Fruit fly (Drosophila melanogaster) whole organism, prepupa: ENCODE measurements around the gene CG4080.

Experiments
- Blimp-1 ChIP-seq: fragments of 200-800 bp; sonication (Bioruptor generic); optimal IDR thresholded peaks from 3 replicates; lab custom pipeline; 2017; ENCODE audit warnings: missing biosample characterization, missing genetic modification characterization, mild to moderate bottlenecking, moderate library complexity, missing genetic modification reagents
- CG10631 ChIP-seq: fragments of 200-800 bp; sonication (Bioruptor generic); optimal IDR thresholded peaks from 2 replicates; lab custom pipeline; 2016; ENCODE audit warnings: missing biosample characterization, missing genetic modification characterization
- CG11294 ChIP-seq: fragments of 200-800 bp; sonication (Bioruptor generic); IDR thresholded peaks from 2 replicates; pipeline ENCODE4 v1.3.6; 2022; ENCODE audit warnings: missing biosample characterization, missing genetic modification characterization
- CG11762 ChIP-seq: fragments of 200-800 bp; sonication (Bioruptor generic); optimal IDR thresholded peaks from 3 replicates; lab custom pipeline; 2016; ENCODE audit warnings: missing biosample characterization, missing genetic modification characterization; ENCODE audit not compliant: insufficient read depth
- CG11902 ChIP-seq: fragments of 200-800 bp; sonication (Bioruptor generic); optimal IDR thresholded peaks from 3 replicates; lab custom pipeline; 2016; ENCODE audit warnings: missing biosample characterization, missing genetic modification characterization
- CG15336 ChIP-seq: fragments of 200-800 bp; sonication (Bioruptor generic); IDR thresholded peaks from 2 replicates; pipeline ENCODE4 v1.3.6; 2022; ENCODE audit warnings: missing biosample characterization, missing genetic modification characterization
- CG3032 ChIP-seq: fragments of 200-800 bp; optimal IDR thresholded peaks from 2 replicates; lab custom pipeline; 2019; ENCODE audit warnings: missing biosample characterization, mild to moderate bottlenecking, missing genetic modification characterization, moderate library complexity
- CG31627 ChIP-seq: fragments of 200-800 bp; sonication (Bioruptor generic); optimal IDR thresholded peaks from 3 replicates; lab custom pipeline; 2016; ENCODE audit warnings: missing biosample characterization, missing genetic modification characterization
- CG32006 ChIP-seq: fragments of 200-800 bp; sonication (Bioruptor generic); optimal IDR thresholded peaks from 3 replicates; lab custom pipeline; 2017; ENCODE audit warnings: missing biosample characterization, mild to moderate bottlenecking, missing genetic modification characterization
- CG34406 ChIP-seq: fragments of 200-800 bp; sonication (Bioruptor generic); optimal IDR thresholded peaks from 3 replicates; lab custom pipeline; 2016; ENCODE audit warnings: missing biosample characterization, missing genetic modification characterization
- CG3919 ChIP-seq: fragments of 200-800 bp; sonication (Bioruptor generic); optimal IDR thresholded peaks from 3 replicates; lab custom pipeline; 2016; ENCODE audit warnings: missing biosample characterization, missing genetic modification characterization
- CG4318 ChIP-seq: fragments of 200-800 bp; sonication (Bioruptor generic); optimal IDR thresholded peaks from 3 replicates; lab custom pipeline; 2017; ENCODE audit warnings: missing biosample characterization, mild to moderate bottlenecking, missing genetic modification characterization
- CG6163 ChIP-seq: fragments of 200-800 bp; sonication (Bioruptor generic); IDR thresholded peaks from 3 replicates; pipeline ENCODE4 v1.3.6; 2022; ENCODE audit warnings: missing biosample characterization, missing genetic modification characterization
- CG6276 ChIP-seq: fragments of 200-800 bp; sonication (Bioruptor generic); optimal IDR thresholded peaks from 2 replicates; lab custom pipeline; 2017; ENCODE audit warnings: missing biosample characterization, mild to moderate bottlenecking, missing genetic modification characterization
- CG6792 ChIP-seq: fragments of 200-800 bp; sonication (Bioruptor generic); optimal IDR thresholded peaks from 3 replicates; lab custom pipeline; 2016; ENCODE audit warnings: missing biosample characterization, missing genetic modification characterization
- CG6808 ChIP-seq: fragments of 200-800 bp; sonication (Bioruptor generic); optimal IDR thresholded peaks from 3 replicates; lab custom pipeline; 2017; ENCODE audit warnings: missing biosample characterization, missing genetic modification characterization, mild to moderate bottlenecking, moderate library complexity, missing genetic modification reagents
- CG6854 ChIP-seq: fragments of 200-800 bp; sonication (Bioruptor generic); optimal IDR thresholded peaks from 2 replicates; lab custom pipeline; 2017; ENCODE audit warnings: missing biosample characterization, mild to moderate bottlenecking, missing genetic modification characterization
- CG7368 ChIP-seq: fragments of 200-800 bp; sonication (Bioruptor generic); optimal IDR thresholded peaks from 3 replicates; lab custom pipeline; 2016; ENCODE audit warnings: missing biosample characterization, missing genetic modification characterization
- CG8119 ChIP-seq: fragments of 200-800 bp; sonication (Bioruptor generic); IDR thresholded peaks from 3 replicates; pipeline ENCODE4 v1.3.6; 2022; ENCODE audit warnings: missing biosample characterization, missing genetic modification characterization
- CG8632 ChIP-seq: fragments of 200-800 bp; sonication (Bioruptor generic); optimal IDR thresholded peaks from 3 replicates; lab custom pipeline; 2016; ENCODE audit warnings: missing biosample characterization, missing genetic modification characterization
- CG9139 ChIP-seq: fragments of 200-800 bp; sonication (Bioruptor generic); optimal IDR thresholded peaks from 3 replicates; lab custom pipeline; 2017; ENCODE audit warnings: missing biosample characterization, mild to moderate bottlenecking, missing genetic modification characterization
- Eip75B ChIP-seq: fragments of 200-800 bp; sonication (Bioruptor generic); optimal IDR thresholded peaks from 3 replicates; lab custom pipeline; 2016; ENCODE audit warnings: missing biosample characterization, missing genetic modification characterization
- Eip78C ChIP-seq: fragments of 200-800 bp; sonication (Bioruptor generic); peaks from one replicate; lab custom pipeline; 2016; ENCODE audit warnings: missing biosample characterization, missing genetic modification characterization
- Eip93F ChIP-seq: fragments of 200-800 bp; sonication (Bioruptor generic); optimal IDR thresholded peaks from 2 replicates; lab custom pipeline; 2016; ENCODE audit warnings: missing biosample characterization, mild to moderate bottlenecking, missing genetic modification characterization
- Ets21C ChIP-seq: fragments of 200-800 bp; sonication (Bioruptor generic); optimal IDR thresholded peaks from 3 replicates; lab custom pipeline; 2016; ENCODE audit warnings: missing biosample characterization, missing genetic modification characterization
- Ets96B ChIP-seq: fragments of 200-800 bp; optimal IDR thresholded peaks from 2 replicates; lab custom pipeline; 2019; ENCODE audit warnings: missing biosample characterization, mild to moderate bottlenecking, missing genetic modification characterization, moderate library complexity
- Gug ChIP-seq: fragments of 200-800 bp; sonication (Bioruptor generic); IDR thresholded peaks from 2 replicates; pipeline ENCODE4 v1.3.6; 2022; ENCODE audit warnings: missing biosample characterization, missing genetic modification characterization
- Hr38 ChIP-seq: sonication (Bioruptor generic); optimal IDR thresholded peaks from 2 replicates; lab custom pipeline; 2016; ENCODE audit warnings: missing biosample characterization, missing genetic modification characterization
- Hr39 ChIP-seq: fragments of 200-800 bp; sonication (Bioruptor generic); optimal IDR thresholded peaks from 2 replicates; lab custom pipeline; 2016; ENCODE audit warnings: missing biosample characterization, missing genetic modification characterization
- Hr4 ChIP-seq: fragments of 200-800 bp; sonication (Bioruptor generic); optimal IDR thresholded peaks from 3 replicates; lab custom pipeline; 2016; ENCODE audit warnings: missing biosample characterization, missing genetic modification characterization
- Met ChIP-seq: fragments of 200-800 bp; sonication (Bioruptor generic); optimal IDR thresholded peaks from 3 replicates; lab custom pipeline; 2016; ENCODE audit warnings: missing biosample characterization, missing genetic modification characterization
- OdsH ChIP-seq: fragments of 200-800 bp; sonication (Bioruptor generic); optimal IDR thresholded peaks from 3 replicates; lab custom pipeline; 2016; ENCODE audit warnings: missing biosample characterization, missing genetic modification characterization
- Smox ChIP-seq: fragments of 200-800 bp; sonication (Bioruptor generic); optimal IDR thresholded peaks from 3 replicates; lab custom pipeline; 2016; ENCODE audit warnings: missing biosample characterization, missing genetic modification characterization
- Sox102F ChIP-seq: fragments of 200-800 bp; sonication (Bioruptor generic); optimal IDR thresholded peaks from 2 replicates; lab custom pipeline; 2016; ENCODE audit warnings: missing biosample characterization, mild to moderate bottlenecking, missing genetic modification characterization
- Sox14 ChIP-seq: fragments of 200-800 bp; sonication (Bioruptor generic); optimal IDR thresholded peaks from 3 replicates; lab custom pipeline; 2016; ENCODE audit warnings: missing biosample characterization, missing genetic modification characterization
- Sox15 ChIP-seq: fragments of 200-800 bp; sonication (Bioruptor generic); optimal IDR thresholded peaks from 3 replicates; lab custom pipeline; 2016; ENCODE audit warnings: missing biosample characterization, missing genetic modification characterization
- cyc ChIP-seq: fragments of 200-800 bp; sonication (Bioruptor generic); optimal IDR thresholded peaks from 3 replicates; lab custom pipeline; 2016; ENCODE audit warnings: missing biosample characterization, missing genetic modification characterization
- dac ChIP-seq: fragments of 200-800 bp; sonication (Bioruptor generic); optimal IDR thresholded peaks from 2 replicates; lab custom pipeline; 2017; ENCODE audit warnings: missing biosample characterization, mild to moderate bottlenecking, missing genetic modification characterization
- eg ChIP-seq: fragments of 200-800 bp; sonication (Bioruptor generic); IDR thresholded peaks from 3 replicates; pipeline ENCODE4 v1.3.6; 2022; ENCODE audit warnings: missing biosample characterization, missing genetic modification characterization
- esn ChIP-seq: fragments of 200-800 bp; sonication (Bioruptor generic); optimal IDR thresholded peaks from 2 replicates; lab custom pipeline; 2016; ENCODE audit warnings: missing biosample characterization, mild to moderate bottlenecking, missing genetic modification characterization, moderate library complexity
- fd59A ChIP-seq: fragments of 200-800 bp; sonication (Bioruptor generic); optimal IDR thresholded peaks from 2 replicates; lab custom pipeline; 2017; ENCODE audit warnings: missing biosample characterization, mild to moderate bottlenecking, missing genetic modification characterization, missing genetic modification reagents
- fd85E ChIP-seq: fragments of 200-800 bp; sonication (Bioruptor generic); optimal IDR thresholded peaks from 3 replicates; lab custom pipeline; 2016; ENCODE audit warnings: missing biosample characterization, missing genetic modification characterization
- fkh ChIP-seq: fragments of 200-800 bp; sonication (Bioruptor generic); optimal IDR thresholded peaks from 3 replicates; lab custom pipeline; 2017; ENCODE audit warnings: missing biosample characterization, mild to moderate bottlenecking, missing genetic modification characterization, moderate library complexity
- net ChIP-seq: fragments of 200-800 bp; sonication (Bioruptor generic); optimal IDR thresholded peaks from 3 replicates; lab custom pipeline; 2016; ENCODE audit warnings: missing biosample characterization, missing genetic modification characterization
- pdm3 ChIP-seq: fragments of 200-800 bp; sonication (Bioruptor generic); optimal IDR thresholded peaks from 3 replicates; lab custom pipeline; 2016; ENCODE audit warnings: missing biosample characterization, missing genetic modification characterization
- salr ChIP-seq, 2 experiments: fragments of 200-800 bp; sonication (Bioruptor generic); optimal IDR thresholded peaks; 3 replicates each; lab custom pipeline; 2016 to 2018; ENCODE audit warnings: missing biosample characterization in 2 of 2, missing genetic modification characterization in 2 of 2, mild to moderate bottlenecking in 1 of 2
- spab ChIP-seq: fragments of 200-800 bp; sonication (Bioruptor generic); optimal IDR thresholded peaks from 2 replicates; lab custom pipeline; 2017; ENCODE audit warnings: missing biosample characterization, mild to moderate bottlenecking, missing genetic modification characterization, missing genetic modification reagents
- ss ChIP-seq, 2 experiments: fragments of 200-800 bp; sonication (Bioruptor generic); optimal IDR thresholded peaks; 2 replicates in 1 of 2; 3 replicates in 1 of 2; lab custom pipeline; 2017 to 2018; ENCODE audit warnings: mild to moderate bottlenecking in 2 of 2, missing biosample characterization in 2 of 2, missing genetic modification characterization in 2 of 2, moderate library complexity in 1 of 2
- svp ChIP-seq: fragments of 200-800 bp; sonication (Bioruptor generic); peaks from one replicate; lab custom pipeline; 2016; ENCODE audit warnings: missing biosample characterization, missing genetic modification characterization
- vri ChIP-seq: fragments of 200-800 bp; sonication (Bioruptor generic); optimal IDR thresholded peaks from 3 replicates; lab custom pipeline; 2016; ENCODE audit warnings: missing biosample characterization, mild to moderate bottlenecking, missing genetic modification characterization

The CG4080 gene

DNA sequence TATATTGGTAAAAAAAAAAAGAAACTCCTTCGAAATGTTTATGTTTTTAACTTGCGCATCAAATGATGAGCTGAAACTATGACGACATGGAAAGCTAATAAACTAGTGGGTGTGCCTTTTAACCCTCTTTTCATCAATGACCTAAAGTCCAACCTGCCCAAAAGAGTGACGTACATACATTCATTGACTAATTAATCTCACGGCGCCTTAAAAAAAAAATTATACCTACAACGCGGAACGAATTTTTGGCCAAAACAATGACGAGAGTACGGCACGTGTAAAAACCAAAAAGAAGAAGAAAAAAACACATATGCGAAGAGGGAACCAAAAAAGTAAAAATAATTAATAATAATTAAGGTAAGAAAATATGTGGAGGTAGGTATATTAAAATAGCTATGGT lies 60.5 kb downstream of the CG4080 start, which contains the start of gene PGRP-LC:
Gene PGRP-LC (plus strand): TSS at position 301 of the 400 bp plus-strand sequence.
- TF ChIP-seq CG3032, result no peak
- no peak for TF ChIP-seq net
- TF ChIP-seq CG3919 (GFP tag; lab: Kevin White, UChicago), result no peak
- TF ChIP-seq Eip78C, result peak; percentile 32

DNA sequence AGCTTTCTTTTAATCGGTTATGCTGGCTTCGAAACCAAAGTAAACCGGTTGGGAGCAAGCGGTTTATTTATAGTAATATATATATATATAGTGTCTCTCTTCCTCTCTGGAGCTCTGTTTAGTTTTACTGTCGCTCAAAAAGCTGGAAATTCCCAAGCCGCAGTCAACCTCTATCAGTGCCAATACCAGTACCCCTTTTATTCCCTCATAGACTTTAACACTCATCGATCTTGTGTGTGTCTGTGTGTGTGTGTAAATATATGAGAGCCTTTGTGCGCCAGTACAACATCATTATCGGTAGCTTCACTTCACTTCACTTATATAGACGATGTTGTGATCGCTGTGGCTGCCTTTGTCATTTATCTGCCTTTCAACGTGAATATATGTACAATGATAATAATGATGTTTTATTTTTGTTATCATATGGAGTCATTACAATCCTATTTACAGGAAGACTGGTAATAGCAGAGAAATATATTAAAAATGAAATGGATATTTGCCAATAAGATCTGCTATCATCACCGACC lies 61.0 kb downstream of the CG4080 start:
- no peak for TF ChIP-seq CG6276 (GFP tag; lab: Kevin White, UChicago)
- TF ChIP-seq salr (GFP tag; optimal IDR thresholded peaks at IDR 0.05; lab: Kevin White, UChicago), result no peak
- peak; percentile 5 for TF ChIP-seq Sox102F (GFP tag; lab: Kevin White, UChicago)
- peak; percentile 72 for TF ChIP-seq svp (GFP tag; lab: Kevin White, UChicago)
- no peak for TF ChIP-seq vri (GFP tag; lab: Kevin White, UChicago)
- no peak for TF ChIP-seq CG11902 (GFP tag; lab: Kevin White, UChicago)
- no peak for TF ChIP-seq Eip78C
- 0 out of 2 replicates have a peak, but pooled peaks have one; percentile 20 for TF ChIP-seq CG15336 (GFP tag; lab: Robert Waterston, UW)
- peak; percentile 10 for TF ChIP-seq fkh (GFP tag; lab: Kevin White, UChicago)
- no peak for TF ChIP-seq CG7368 (GFP tag; lab: Kevin White, UChicago)
- TF ChIP-seq Smox (GFP tag; lab: Kevin White, UChicago), result no peak
- TF ChIP-seq CG34406, result no peak
- no peak for TF ChIP-seq CG11294 (GFP tag; lab: Robert Waterston, UW)
- TF ChIP-seq CG10631 (GFP tag; lab: Kevin White, UChicago), result no peak
- TF ChIP-seq CG6854, result no peak
- TF ChIP-seq CG31627 (GFP tag; lab: Kevin White, UChicago), result no peak
- no peak for TF ChIP-seq Blimp-1 (GFP tag; lab: Kevin White, UChicago)
- no peak for TF ChIP-seq pdm3
- TF ChIP-seq Hr39, result no peak
- no peak for TF ChIP-seq CG11762
- no peak for TF ChIP-seq Gug (GFP tag; lab: Robert Waterston, UW)
- TF ChIP-seq eg (GFP tag; lab: Robert Waterston, UW), result no peak
- TF ChIP-seq CG6163 (GFP tag; lab: Robert Waterston, UW), result 0 out of 3 replicates have a peak, but pooled peaks have one; percentile 37
- TF ChIP-seq CG9139, result peak; percentile 38
- no peak for TF ChIP-seq Eip75B (GFP tag; lab: Kevin White, UChicago)
- TF ChIP-seq Eip93F (GFP tag; lab: Kevin White, UChicago), result no peak
- no peak for TF ChIP-seq dac
- TF ChIP-seq Ets96B (tag; lab: Kevin White, UChicago), result no peak
- no peak for TF ChIP-seq spab (GFP tag; lab: Kevin White, UChicago)
- TF ChIP-seq Ets21C (GFP tag; lab: Kevin White, UChicago), result no peak
- peak in 1 of 2 experiments; percentile 42 for TF ChIP-seq ss (GFP tag; optimal IDR thresholded peaks at IDR 0.05; lab: Kevin White, UChicago)
- TF ChIP-seq Sox14, result peak; percentile 48
- no peak for TF ChIP-seq Hr38 (GFP tag; lab: Kevin White, UChicago)
- no peak for TF ChIP-seq CG4318
- no peak for TF ChIP-seq CG6792 (GFP tag; lab: Kevin White, UChicago)
- TF ChIP-seq fd59A (GFP tag; lab: Kevin White, UChicago), result no peak
- TF ChIP-seq net, result no peak
- TF ChIP-seq Hr4 (GFP tag; lab: Kevin White, UChicago), result no peak
- TF ChIP-seq CG8119 (GFP tag; lab: Robert Waterston, UW), result no peak
- TF ChIP-seq fd85E (GFP tag; lab: Kevin White, UChicago), result no peak
- TF ChIP-seq CG3919 (GFP tag; lab: Kevin White, UChicago), result no peak
- TF ChIP-seq Met, result no peak
- TF ChIP-seq OdsH, result no peak
- TF ChIP-seq esn (GFP tag; lab: Kevin White, UChicago), result no peak
- TF ChIP-seq cyc, result no peak
- TF ChIP-seq CG6808 (GFP tag; lab: Kevin White, UChicago), result no peak
- no peak for TF ChIP-seq CG32006 (GFP tag; lab: Kevin White, UChicago)
- no peak for TF ChIP-seq CG3032
- TF ChIP-seq Sox15, result no peak
- TF ChIP-seq CG8632 (GFP tag; lab: Kevin White, UChicago), result no peak
